Fruit fly (Drosophila melanogaster) whole organism, embryonic: ENCODE measurements around the gene UQCR-C2.

ENCODE experiments used
- Abd-B ChIP-seq: fragments of 200-800 bp; sonication (Bioruptor generic); optimal IDR thresholded peaks from 2 replicates; lab custom pipeline; 2018; ENCODE audit warnings: missing biosample characterization, mild to moderate bottlenecking, missing genetic modification characterization, moderate library complexity
- Asciz ChIP-seq: fragments of 200-800 bp; sonication (Bioruptor generic); optimal IDR thresholded peaks from 2 replicates; lab custom pipeline; 2017; ENCODE audit warnings: missing biosample characterization, mild to moderate bottlenecking, missing genetic modification characterization, missing genetic modification reagents
- Awh ChIP-seq: fragments of 200-800 bp; sonication (Bioruptor generic); IDR thresholded peaks from 2 replicates; pipeline ENCODE4, ENCODE4 v1.3.6; 2022; ENCODE audit warnings: missing biosample characterization, missing genetic modification characterization
- CG11456 ChIP-seq: fragments of 200-800 bp; sonication (Bioruptor generic); IDR thresholded peaks from 3 replicates; pipeline ENCODE4 v1.3.6; 2022; ENCODE audit warnings: missing biosample characterization, missing genetic modification characterization
- CG12155 ChIP-seq: fragments of 200-800 bp; sonication (Bioruptor generic); optimal IDR thresholded peaks from 3 replicates; lab custom pipeline; 2016; ENCODE audit warnings: missing biosample characterization, missing genetic modification characterization
- CG15601 ChIP-seq: fragments of 200-800 bp; sonication (Bioruptor generic); optimal IDR thresholded peaks from 3 replicates; lab custom pipeline; 2019; ENCODE audit warnings: missing biosample characterization, mild to moderate bottlenecking, missing genetic modification characterization, moderate library complexity
- CG17359 ChIP-seq: fragments of 200-800 bp; sonication (Bioruptor generic); optimal IDR thresholded peaks from 3 replicates; lab custom pipeline; 2018; ENCODE audit warnings: missing biosample characterization, mild to moderate bottlenecking, missing genetic modification characterization, moderate library complexity
- CG17361 ChIP-seq: fragments of 200-800 bp; sonication (Bioruptor generic); IDR thresholded peaks from 3 replicates; pipeline ENCODE4 v1.3.6; 2022; ENCODE audit warnings: missing biosample characterization, missing genetic modification characterization
- CG18011 ChIP-seq: fragments of 200-800 bp; sonication (Bioruptor generic); optimal IDR thresholded peaks from 2 replicates; lab custom pipeline; 2017; ENCODE audit warnings: missing biosample characterization, missing genetic modification characterization, mild to moderate bottlenecking, moderate library complexity, missing genotype
- CG4424 ChIP-seq: fragments of 200-800 bp; sonication (Bioruptor generic); optimal IDR thresholded peaks from 3 replicates; lab custom pipeline; 2016; ENCODE audit warnings: missing biosample characterization, missing genetic modification characterization
- CG5953 ChIP-seq: fragments of 200-800 bp; sonication (Bioruptor generic); IDR thresholded peaks from 2 replicates; pipeline ENCODE4 v1.3.6; 2022; ENCODE audit warnings: missing biosample characterization, missing genetic modification characterization
- CG6689 ChIP-seq: fragments of 200-800 bp; sonication (Bioruptor generic); IDR thresholded peaks from 2 replicates; pipeline ENCODE4 v1.3.6; 2022; ENCODE audit warnings: missing biosample characterization, missing genetic modification characterization
- CG7271 ChIP-seq: fragments of 200-800 bp; sonication (Bioruptor generic); optimal IDR thresholded peaks from 2 replicates; lab custom pipeline; 2018; ENCODE audit warnings: missing biosample characterization, mild to moderate bottlenecking, missing genetic modification characterization, moderate library complexity
- CG8290 ChIP-seq, 3 experiments: fragments of 200-800 bp; sonication (Bioruptor generic); optimal IDR thresholded peaks; 2 replicates each; lab custom pipeline; 2016 to 2019; ENCODE audit warnings: missing biosample characterization in 3 of 3, missing genetic modification characterization in 3 of 3, mild to moderate bottlenecking in 2 of 3, moderate library complexity in 1 of 3
- Deaf1 ChIP-seq: fragments of 200-800 bp; optimal IDR thresholded peaks from 3 replicates; lab custom pipeline; 2019; ENCODE audit warnings: missing biosample characterization, mild to moderate bottlenecking, missing genetic modification characterization, moderate library complexity
- Dp ChIP-seq: fragments of 200-800 bp; sonication (Bioruptor generic); optimal IDR thresholded peaks from 2 replicates; lab custom pipeline; 2018; ENCODE audit warnings: missing biosample characterization, mild to moderate bottlenecking, missing genetic modification characterization, moderate library complexity
- Eip74EF ChIP-seq, 2 experiments: fragments of 200-800 bp in 1 of 2; fragments of >200 bp in 1 of 2; sonication (Bioruptor generic) in 1 of 2; optimal IDR thresholded peaks; 2 replicates each; lab custom pipeline; 2017 to 2019; ENCODE audit warnings: missing biosample characterization in 2 of 2, missing genetic modification characterization in 2 of 2, mild to moderate bottlenecking in 1 of 2, moderate library complexity in 1 of 2
- GATAe ChIP-seq: fragments of 200-800 bp; sonication (Bioruptor generic); conservative IDR thresholded peaks from 2 replicates; pipeline ENCODE4 v1.3.6; 2022; ENCODE audit warnings: missing biosample characterization, missing genetic modification characterization
- Gug ChIP-seq: fragments of 200-800 bp; sonication (Bioruptor generic); IDR thresholded peaks from 4 replicates; pipeline ENCODE4 v1.3.6; 2022; ENCODE audit warnings: missing biosample characterization, missing genetic modification characterization
- HLH3B ChIP-seq: fragments of 200-800 bp; sonication (Bioruptor generic); IDR thresholded peaks from 2 replicates; pipeline ENCODE4 v1.3.6; 2022; ENCODE audit warnings: missing biosample characterization, missing genetic modification characterization
- Hand ChIP-seq: fragments of 200-800 bp; sonication (Bioruptor generic); optimal IDR thresholded peaks from 2 replicates; lab custom pipeline; 2017; ENCODE audit warnings: mild to moderate bottlenecking, missing biosample characterization, missing genetic modification reagents, missing genetic modification characterization
- Hr3 ChIP-seq: fragments of 200-800 bp; sonication (Bioruptor generic); optimal IDR thresholded peaks from 3 replicates; lab custom pipeline; 2016; ENCODE audit warnings: missing biosample characterization, missing genetic modification characterization
- Hr51 ChIP-seq, 2 experiments: fragments of 200-800 bp; sonication (Bioruptor generic); optimal IDR thresholded peaks; 2 replicates in 1 of 2; 3 replicates in 1 of 2; lab custom pipeline; 2016 to 2018; ENCODE audit warnings: missing biosample characterization in 2 of 2, missing genetic modification characterization in 2 of 2, mild to moderate bottlenecking in 1 of 2, moderate library complexity in 1 of 2
- Kr ChIP-seq: fragments of 200-800 bp; sonication (Bioruptor generic); optimal IDR thresholded peaks from 2 replicates; lab custom pipeline; 2017; ENCODE audit warnings: missing biosample characterization, mild to moderate bottlenecking, missing genetic modification characterization
- Med ChIP-seq: fragments of 200-800 bp; sonication (Bioruptor generic); peaks from one replicate; lab custom pipeline; 2016; ENCODE audit warnings: missing biosample characterization, missing genetic modification characterization, mild to moderate bottlenecking, inconsistent platforms, moderate library complexity
- Meics ChIP-seq: fragments of 200-800 bp; sonication (Bioruptor generic); optimal IDR thresholded peaks from 2 replicates; lab custom pipeline; 2017; ENCODE audit warnings: missing biosample characterization, mild to moderate bottlenecking, missing genetic modification characterization
- Neu2 ChIP-seq: fragments of 200-800 bp; sonication (Bioruptor generic); optimal IDR thresholded peaks from 3 replicates; lab custom pipeline; 2016; ENCODE audit warnings: missing biosample characterization, missing genetic modification characterization, borderline replicate concordance
- Optix ChIP-seq: fragments of 200-800 bp; sonication (Bioruptor generic); IDR thresholded peaks from 3 replicates; pipeline ENCODE4 v1.3.6; 2022; ENCODE audit warnings: missing biosample characterization, missing genetic modification characterization
- Side ChIP-seq: fragments of 200-800 bp; sonication (Bioruptor generic); optimal IDR thresholded peaks from 2 replicates; lab custom pipeline; 2016; ENCODE audit warnings: missing biosample characterization, missing genetic modification characterization
- Sin3A ChIP-seq: fragments of >200 bp; optimal IDR thresholded peaks from 2 replicates; lab custom pipeline; 2018
- Six4 ChIP-seq: fragments of 200-800 bp; sonication (Bioruptor generic); optimal IDR thresholded peaks from 2 replicates; lab custom pipeline; 2016; ENCODE audit warnings: missing biosample characterization, missing genetic modification characterization
- Sox102F ChIP-seq: fragments of 200-800 bp; sonication (Bioruptor generic); optimal IDR thresholded peaks from 2 replicates; lab custom pipeline; 2018; ENCODE audit warnings: missing biosample characterization, mild to moderate bottlenecking, missing genetic modification characterization, moderate library complexity
- Usf ChIP-seq: fragments of 200-800 bp; sonication (Bioruptor generic); optimal IDR thresholded peaks from 2 replicates; lab custom pipeline; 2017; ENCODE audit warnings: missing genotype, missing biosample characterization, missing genetic modification characterization
- bcd ChIP-seq: fragments of 200-800 bp; sonication (Bioruptor generic); optimal IDR thresholded peaks from 2 replicates; lab custom pipeline; 2017; ENCODE audit warnings: missing biosample characterization, mild to moderate bottlenecking, missing genetic modification characterization
- chm ChIP-seq: fragments of 200-800 bp; sonication (Bioruptor generic); IDR thresholded peaks from 2 replicates; pipeline ENCODE4 v1.3.6; 2022; ENCODE audit warnings: missing biosample characterization, missing genetic modification characterization
- croc ChIP-seq: fragments of 200-800 bp; sonication (Bioruptor generic); conservative IDR thresholded peaks from 3 replicates; pipeline ENCODE4 v1.3.6; 2022; ENCODE audit warnings: missing biosample characterization, missing genetic modification characterization
- jing ChIP-seq: fragments of 200-800 bp; sonication (Bioruptor generic); optimal IDR thresholded peaks from 2 replicates; lab custom pipeline; 2018; ENCODE audit warnings: missing biosample characterization, mild to moderate bottlenecking, missing genetic modification characterization
- nau ChIP-seq: fragments of 200-800 bp; sonication (Bioruptor generic); optimal IDR thresholded peaks from 3 replicates; lab custom pipeline; 2017; ENCODE audit warnings: missing biosample characterization, mild to moderate bottlenecking, missing genetic modification characterization, missing genetic modification reagents
- nerfin-2 ChIP-seq: fragments of 200-800 bp; sonication (Bioruptor generic); IDR thresholded peaks from 2 replicates; pipeline ENCODE4 v1.3.6; 2022; ENCODE audit warnings: missing biosample characterization, missing genetic modification characterization; ENCODE audit not compliant: partially characterized antibody
- p53 ChIP-seq: fragments of 200-800 bp; sonication (Bioruptor generic); optimal IDR thresholded peaks from 2 replicates; lab custom pipeline; 2016; ENCODE audit warnings: missing biosample characterization, missing genetic modification characterization
- pan ChIP-seq, 4 experiments: fragments of >200 bp in 3 of 4; fragments of 200-800 bp in 1 of 4; sonication (Bioruptor generic) in 1 of 4; optimal IDR thresholded peaks in 3 of 4; IDR thresholded peaks in 1 of 4; 2 replicates each; pipeline versions ENCODE4 v1.3.6 to Lab custom; 2017 to 2022; ENCODE audit warnings: missing biosample characterization in 2 of 4, missing genetic modification characterization in 2 of 4, mixed read lengths in 1 of 4
- shn ChIP-seq: fragments of 200-800 bp; sonication (Bioruptor generic); optimal IDR thresholded peaks from 3 replicates; lab custom pipeline; 2016; ENCODE audit warnings: missing biosample characterization, missing genetic modification characterization
- sim ChIP-seq: fragments of 200-800 bp; sonication (Bioruptor generic); IDR thresholded peaks from 2 replicates; pipeline ENCODE4 v1.3.6; 2022; ENCODE audit warnings: missing biosample characterization, missing genetic modification characterization
- sisA ChIP-seq: fragments of 200-800 bp; sonication (Bioruptor generic); IDR thresholded peaks from 2 replicates; pipeline ENCODE4 v1.3.6; 2022; ENCODE audit warnings: missing biosample characterization, missing genetic modification characterization
- so ChIP-seq: fragments of 200-800 bp; sonication (Bioruptor generic); IDR thresholded peaks from 3 replicates; pipeline ENCODE4 v1.3.6; 2022; ENCODE audit warnings: missing biosample characterization, missing genetic modification characterization
- stc ChIP-seq: fragments of 200-800 bp; sonication (Bioruptor generic); IDR thresholded peaks from 2 replicates; pipeline ENCODE4 v1.3.6; 2022; ENCODE audit warnings: missing biosample characterization, missing genetic modification characterization
- tio ChIP-seq: fragments of 200-800 bp; sonication (Bioruptor generic); optimal IDR thresholded peaks from 2 replicates; lab custom pipeline; 2017; ENCODE audit warnings: missing biosample characterization, missing genetic modification characterization, inconsistent platforms
- tll ChIP-seq, 2 experiments: fragments of 200-800 bp in 1 of 2; fragments of >200 bp in 1 of 2; sonication (Bioruptor generic) in 1 of 2; optimal IDR thresholded peaks; 2 replicates each; lab custom pipeline; 2017 to 2019; ENCODE audit warnings: missing biosample characterization in 2 of 2, missing genetic modification characterization in 2 of 2, mild to moderate bottlenecking in 1 of 2, moderate library complexity in 1 of 2
- trh ChIP-seq: fragments of 200-800 bp; sonication (Bioruptor generic); optimal IDR thresholded peaks from 2 replicates; lab custom pipeline; 2016; ENCODE audit warnings: missing biosample characterization, missing genetic modification characterization

Gene UQCR-C2

DNA sequence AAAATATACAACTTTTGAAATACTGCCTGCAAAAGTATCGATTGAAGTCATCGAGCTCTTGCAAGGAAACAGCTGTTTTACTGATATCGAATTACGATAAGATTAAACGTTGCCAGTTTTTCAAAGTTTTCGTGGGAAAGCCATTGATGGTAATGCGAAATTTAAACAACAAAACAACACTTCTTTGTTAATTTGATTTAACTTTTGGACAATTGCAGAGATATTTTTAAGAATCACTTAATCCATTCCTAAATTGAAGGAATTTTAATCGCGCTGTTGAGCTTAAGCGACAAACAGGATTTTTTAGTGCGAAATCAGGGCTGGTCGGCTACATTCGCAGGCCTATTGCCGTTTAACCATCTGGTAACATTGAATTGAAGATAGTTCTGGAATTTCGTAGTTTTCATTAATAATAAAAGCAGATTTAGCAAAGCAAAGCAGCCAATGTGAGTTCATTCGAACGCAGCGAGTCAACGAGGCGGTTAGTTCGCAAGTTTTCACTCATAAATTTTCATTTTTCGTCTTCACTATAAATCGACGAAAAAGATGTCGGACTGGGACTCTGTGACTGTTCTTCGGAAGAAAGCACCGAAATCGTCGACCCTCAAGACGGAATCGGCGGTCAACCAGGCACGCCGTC is 9.5 kb upstream of the UQCR-C2 start, which contains the start of gene mbf1 (continued):
- TF ChIP-seq Asciz (GFP tag; lab: Kevin White, UChicago) (no peak), CG4424 (GFP tag; lab: Kevin White, UChicago) (peak; percentile 9), nerfin-2 (GFP tag; lab: Robert Waterston, UW) (no peak), Dp (GFP tag; lab: Kevin White, UChicago) (peak; percentile 72), HLH3B (GFP tag; lab: Robert Waterston, UW) (no peak), CG15601 (tag; lab: Kevin White, UChicago) (peak; percentile 21), Abd-B (GFP tag; lab: Kevin White, UChicago) (no peak), croc (GFP tag; lab: Robert Waterston, UW) (no peak), trh (GFP tag; lab: Kevin White, UChicago) (no peak), shn (GFP tag; lab: Kevin White, UChicago) (peak; percentile 5), Sin3A (lab: Kevin White, UChicago) (peak; percentile 88), bcd (GFP tag; lab: Kevin White, UChicago) (peak; percentile 29), Awh (GFP tag; lab: Robert Waterston, UW) (no peak), Meics (GFP tag; lab: Kevin White, UChicago) (no peak), CG11456 (GFP tag; lab: Robert Waterston, UW) (no peak), Sox102F (no peak), Kr (GFP tag; lab: Kevin White, UChicago) (no peak), Hr3 (no peak), tio (no peak), tll (GFP tag; optimal IDR thresholded peaks at IDR 0.05; lab: Kevin White, UChicago) (peak in 1 of 2 experiments; percentile 16), stc (GFP tag; lab: Robert Waterston, UW) (no peak), CG5953 (GFP tag; lab: Robert Waterston, UW) (no peak), Med (peak; percentile 84), p53 (GFP tag; lab: Kevin White, UChicago) (no peak), nau (no peak), CG6689 (no peak), Side (GFP tag; lab: Kevin White, UChicago) (no peak), CG7271 (tag; lab: Kevin White, UChicago) (no peak), chm (no peak), jing (GFP tag; lab: Kevin White, UChicago) (no peak), so (no peak), CG17359 (tag; lab: Kevin White, UChicago) (no peak), GATAe (no peak), sisA (GFP tag; lab: Robert Waterston, UW) (no peak), Neu2 (no peak), CG18011 (peak; percentile 5), CG12155 (GFP tag; lab: Kevin White, UChicago) (peak; percentile 20), CG17361 (GFP tag; lab: Robert Waterston, UW) (peak; percentile 61; the same call in 1 of the 3 replicates), Deaf1 (tag; lab: Kevin White, UChicago) (peak; percentile 10), Hand (no peak), CG8290 (GFP tag; optimal IDR thresholded peaks at IDR 0.05; lab: Kevin White, UChicago) (no peak), CG8290 (tag; optimal IDR thresholded peaks at IDR 0.05; lab: Kevin White, UChicago) (peak; percentile 7 to 39), sim (GFP tag; lab: Robert Waterston, UW) (no peak), Hr51 (GFP tag; optimal IDR thresholded peaks at IDR 0.05; lab: Kevin White, UChicago) (no peak), Eip74EF (GFP tag; optimal IDR thresholded peaks at IDR 0.05; lab: Kevin White, UChicago) (no peak), Usf (no peak), pan (optimal IDR thresholded peaks at IDR 0.05; lab: Kevin White, UChicago) (no peak), pan (GFP tag; optimal IDR thresholded peaks at IDR 0.05 in 1 of 2, IDR thresholded peaks at IDR 0.05 in 1 of 2) (no peak), Six4 (GFP tag; lab: Kevin White, UChicago) (no peak), Optix (GFP tag; lab: Robert Waterston, UW) (no peak), Gug (no peak)
